Fruit fly (Drosophila melanogaster): Measurements from ENCODE around the gene CG2930.

dm6 chrX:3832226-3832625 is 36.5 kb upstream of the CG2930 start:
- no peak for TF ChIP-seq CG8159 (tag; optimal IDR thresholded peaks at IDR 0.05)
- TF ChIP-seq CG13204 (GFP tag; optimal IDR thresholded peaks at IDR 0.05) = no peak
- TF ChIP-seq Snoo (tag; optimal IDR thresholded peaks at IDR 0.05) = no peak
- no peak for TF ChIP-seq CG34367 (tag; optimal IDR thresholded peaks at IDR 0.05)

Data from whole organism, pupa.